Worm (Caenorhabditis elegans) whole organism, young adult: Measurements from ENCODE around the gene ZK930.6.
A peak's percentile ranks its signal among the peaks of the same experiment; 100 is the strongest.

Experiments used
- B0019.2 ChIP-seq: fragments of 200-800 bp; sonication (Bioruptor generic); conservative IDR thresholded peaks from 2 replicates; pipeline ENCODE4 v1.3.6; 2022; ENCODE audit warnings: missing genetic modification reagents, missing genetic modification characterization, missing compliant biosample characterization
- C17E4.6 ChIP-seq: fragments of 200-800 bp; sonication (Bioruptor generic); IDR thresholded peaks from 2 replicates; pipeline ENCODE4 v1.3.6; 2022; ENCODE audit warnings: missing genetic modification reagents, missing genetic modification characterization, missing compliant biosample characterization
- D2030.7 ChIP-seq: fragments of 200-800 bp; sonication (Bioruptor generic); IDR thresholded peaks from 2 replicates; pipeline ENCODE4 v1.3.6; 2022; ENCODE audit warnings: missing genetic modification reagents, missing genetic modification characterization, missing compliant biosample characterization
- F33H1.4 ChIP-seq: fragments of 200-800 bp; sonication (Bioruptor generic); IDR thresholded peaks from 2 replicates; pipeline ENCODE4 v1.3.6; 2022; ENCODE audit warnings: missing genetic modification reagents, missing genetic modification characterization, missing compliant biosample characterization
- F37B4.10 ChIP-seq: fragments of 200-800 bp; sonication (Bioruptor generic); IDR thresholded peaks from 2 replicates; pipeline ENCODE4 v1.3.6; 2022; ENCODE audit warnings: missing genetic modification characterization, missing compliant biosample characterization
- F52B5.7 ChIP-seq: sonication (generic microtip); optimal IDR thresholded peaks from 2 replicates; lab custom pipeline; 2016; ENCODE audit warnings: mild to moderate bottlenecking, missing genetic modification characterization, missing compliant biosample characterization
- F55B11.4 ChIP-seq: sonication (generic microtip); optimal IDR thresholded peaks from 2 replicates; lab custom pipeline; 2016; ENCODE audit warnings: missing compliant biosample characterization, missing genetic modification characterization, borderline replicate concordance; ENCODE audit not compliant: insufficient read depth
- K11D2.4 ChIP-seq: fragments of 200-800 bp; sonication (Bioruptor generic); IDR thresholded peaks from 2 replicates; pipeline ENCODE4 v1.3.6; 2022; ENCODE audit warnings: missing genetic modification reagents, missing genetic modification characterization, missing compliant biosample characterization
- K12H6.12 ChIP-seq: fragments of 200-800 bp; sonication (Bioruptor generic); optimal IDR thresholded peaks from 2 replicates; lab custom pipeline; 2018; ENCODE audit warnings: mild to moderate bottlenecking, missing genetic modification characterization, missing compliant biosample characterization
- T07F8.4 ChIP-seq: sonication (generic microtip); optimal IDR thresholded peaks from 2 replicates; lab custom pipeline; 2016; ENCODE audit warnings: mild to moderate bottlenecking, missing genetic modification characterization, moderate library complexity, missing compliant biosample characterization
- Y67H2A.10 ChIP-seq: fragments of 200-800 bp; sonication (Bioruptor generic); conservative IDR thresholded peaks from 2 replicates; pipeline ENCODE4 v1.3.6; 2022; ENCODE audit warnings: missing genetic modification reagents, missing genetic modification characterization, missing compliant biosample characterization
- Y79H2A.3 ChIP-seq: fragments of 200-800 bp; sonication (Bioruptor generic); conservative IDR thresholded peaks from 2 replicates; pipeline ENCODE4 v1.3.6; 2022; ENCODE audit warnings: missing genetic modification reagents, missing genetic modification characterization, missing compliant biosample characterization
- attf-3 ChIP-seq: fragments of 200-800 bp; sonication (Bioruptor generic); conservative IDR thresholded peaks from 2 replicates; pipeline ENCODE4 v1.3.6; 2022; ENCODE audit warnings: missing genetic modification reagents, missing genetic modification characterization, missing compliant biosample characterization
- attf-6 ChIP-seq: fragments of 200-800 bp; sonication (Bioruptor generic); IDR thresholded peaks from 2 replicates; pipeline ENCODE4 v1.3.6; 2022; ENCODE audit warnings: missing genetic modification reagents, missing genetic modification characterization, missing compliant biosample characterization
- cebp-1 ChIP-seq, 2 experiments: fragments of 200-800 bp in 1 of 2; sonication (Bioruptor generic) in 1 of 2; sonication (generic microtip) in 1 of 2; IDR thresholded peaks in 1 of 2; optimal IDR thresholded peaks in 1 of 2; 2 replicates each; pipeline versions ENCODE4 v1.3.6 to Lab custom; 2017 to 2022; ENCODE audit warnings: missing compliant biosample characterization in 2 of 2, missing genetic modification characterization in 2 of 2, mild to moderate bottlenecking in 1 of 2, missing genetic modification reagents in 1 of 2, moderate library complexity in 1 of 2
- ceh-100 ChIP-seq: fragments of 200-800 bp; sonication (Bioruptor generic); IDR thresholded peaks from 2 replicates; pipeline ENCODE4 v1.3.6; 2022; ENCODE audit warnings: missing genetic modification reagents, missing genetic modification characterization, missing compliant biosample characterization
- ceh-27 ChIP-seq: fragments of 200-800 bp; sonication (Bioruptor generic); optimal IDR thresholded peaks from 2 replicates; lab custom pipeline; 2018; ENCODE audit warnings: mild to moderate bottlenecking, missing genetic modification characterization, moderate library complexity, missing compliant biosample characterization
- ceh-40 ChIP-seq: fragments of 200-800 bp; sonication (Bioruptor generic); IDR thresholded peaks from 2 replicates; pipeline ENCODE4 v1.3.6; 2022; ENCODE audit warnings: missing genetic modification characterization, missing compliant biosample characterization
- ceh-58 ChIP-seq: fragments of 200-800 bp; sonication (Bioruptor generic); IDR thresholded peaks from 2 replicates; pipeline ENCODE4 v1.3.6; 2022; ENCODE audit warnings: missing genetic modification characterization, missing compliant biosample characterization
- efl-1 ChIP-seq: fragments of 150-350 bp; optimal IDR thresholded peaks from 2 replicates; lab custom pipeline; 2014; ENCODE audit warnings: missing biosample characterization, missing genetic modification reagents, missing genetic modification characterization
- egrh-3 ChIP-seq: fragments of 200-800 bp; sonication (Bioruptor generic); IDR thresholded peaks from 2 replicates; pipeline ENCODE4 v1.3.6; 2022; ENCODE audit warnings: missing genetic modification reagents, missing genetic modification characterization, missing compliant biosample characterization
- ekl-4 ChIP-seq: fragments of 200-800 bp; sonication (Bioruptor generic); IDR thresholded peaks from 2 replicates; pipeline ENCODE4 v1.3.6; 2022; ENCODE audit warnings: missing genetic modification reagents, missing genetic modification characterization, missing compliant biosample characterization
- hmg-1.2 ChIP-seq: fragments of 200-800 bp; sonication (Bioruptor generic); IDR thresholded peaks from 2 replicates; pipeline ENCODE4 v1.3.6; 2022; ENCODE audit warnings: missing genetic modification reagents, missing genetic modification characterization, missing compliant biosample characterization
- hmg-20 ChIP-seq: fragments of 200-800 bp; sonication (Bioruptor generic); IDR thresholded peaks from 2 replicates; pipeline ENCODE4 v1.3.6; 2022; ENCODE audit warnings: missing genetic modification reagents, missing genetic modification characterization, missing compliant biosample characterization
- let-526 ChIP-seq: fragments of 200-800 bp; sonication (Bioruptor generic); IDR thresholded peaks from 2 replicates; pipeline ENCODE4 v1.3.6; 2022; ENCODE audit warnings: missing genetic modification reagents, missing genetic modification characterization, missing compliant biosample characterization
- lin-35 ChIP-seq, 3 experiments: fragments of 150-350 bp in 2 of 3; sonication (generic microtip) in 1 of 3; optimal IDR thresholded peaks; 2 replicates each; lab custom pipeline; 2014 to 2018; ENCODE audit warnings: missing biosample characterization in 3 of 3, missing genetic modification characterization in 3 of 3, missing genetic modification reagents in 3 of 3
- lir-1 ChIP-seq: fragments of 200-800 bp; sonication (Bioruptor generic); conservative IDR thresholded peaks from 2 replicates; pipeline ENCODE4 v1.3.6; 2022; ENCODE audit warnings: missing genetic modification reagents, missing genetic modification characterization, missing compliant biosample characterization
- lsl-1 ChIP-seq: fragments of 200-800 bp; sonication (Bioruptor generic); optimal IDR thresholded peaks from 2 replicates; lab custom pipeline; 2018; ENCODE audit warnings: mild to moderate bottlenecking, missing genetic modification characterization, moderate library complexity, missing compliant biosample characterization
- madf-10 ChIP-seq: sonication (generic microtip); optimal IDR thresholded peaks from 2 replicates; lab custom pipeline; 2016; ENCODE audit warnings: mild to moderate bottlenecking, missing genetic modification characterization, missing compliant biosample characterization
- madf-3 ChIP-seq: fragments of 200-800 bp; sonication (Bioruptor generic); IDR thresholded peaks from 2 replicates; pipeline ENCODE4 v1.3.6; 2022; ENCODE audit warnings: missing genetic modification reagents, missing genetic modification characterization, missing compliant biosample characterization
- madf-8 ChIP-seq: fragments of 200-800 bp; sonication (Bioruptor generic); conservative IDR thresholded peaks from 2 replicates; pipeline ENCODE4 v1.3.6; 2022; ENCODE audit warnings: missing genetic modification reagents, missing genetic modification characterization, missing compliant biosample characterization
- mes-4 ChIP-seq: sonication (generic microtip); optimal IDR thresholded peaks from 2 replicates; lab custom pipeline; 2016; ENCODE audit warnings: missing genotype, missing genetic modification characterization, missing compliant biosample characterization
- nfya-1 ChIP-seq: sonication (generic microtip); optimal IDR thresholded peaks from 2 replicates; lab custom pipeline; 2017; ENCODE audit warnings: antibody characterized with exemption, missing compliant biosample characterization, missing genetic modification characterization, borderline replicate concordance; ENCODE audit not compliant: insufficient read depth
- nfyb-1 ChIP-seq: fragments of 200-800 bp; sonication (Bioruptor generic); IDR thresholded peaks from 2 replicates; pipeline ENCODE4 v1.3.6; 2022; ENCODE audit warnings: missing genetic modification reagents, missing genetic modification characterization, missing compliant biosample characterization
- nhr-27 ChIP-seq: fragments of 200-800 bp; sonication (Bioruptor generic); optimal IDR thresholded peaks from 2 replicates; lab custom pipeline; 2018; ENCODE audit warnings: mild to moderate bottlenecking, missing genetic modification characterization, moderate library complexity, missing compliant biosample characterization
- pha-4 ChIP-seq: fragments of 150-350 bp; sonication (generic microtip); optimal IDR thresholded peaks from 2 replicates; lab custom pipeline; 2014; ENCODE audit warnings: missing biosample characterization, missing genetic modification reagents, missing genetic modification characterization
- rcor-1 ChIP-seq: fragments of 200-800 bp; sonication (Bioruptor generic); IDR thresholded peaks from 2 replicates; pipeline ENCODE4 v1.3.6; 2022; ENCODE audit warnings: missing genetic modification reagents, missing genetic modification characterization, missing compliant biosample characterization
- repo-1 ChIP-seq: sonication (generic microtip); optimal IDR thresholded peaks from 2 replicates; lab custom pipeline; 2017; ENCODE audit warnings: mild to moderate bottlenecking, missing genetic modification characterization, missing compliant biosample characterization
- sdz-38 ChIP-seq: sonication (generic microtip); optimal IDR thresholded peaks from 2 replicates; lab custom pipeline; 2016; ENCODE audit warnings: missing genotype, missing genetic modification characterization, missing compliant biosample characterization
- snpc-1.1 ChIP-seq: sonication (generic microtip); optimal IDR thresholded peaks from 2 replicates; lab custom pipeline; 2017; ENCODE audit warnings: missing genetic modification characterization, mild to moderate bottlenecking, missing compliant biosample characterization, antibody characterized with exemption, moderate library complexity, missing genotype, missing genetic modification reagents; ENCODE audit not compliant: insufficient read depth
- snpc-3.4 ChIP-seq: sonication (generic microtip); optimal IDR thresholded peaks from 2 replicates; lab custom pipeline; 2017; ENCODE audit warnings: missing genetic modification characterization, mild to moderate bottlenecking, missing compliant biosample characterization, antibody characterized with exemption, moderate library complexity, missing genotype, missing genetic modification reagents
- somi-1 ChIP-seq: fragments of 200-800 bp; sonication (Bioruptor generic); optimal IDR thresholded peaks from 2 replicates; lab custom pipeline; 2018; ENCODE audit warnings: mild to moderate bottlenecking, missing genetic modification characterization, missing compliant biosample characterization
- tbp1 ChIP-seq: fragments of 200-800 bp; sonication (Bioruptor generic); optimal IDR thresholded peaks from 2 replicates; lab custom pipeline; 2018; ENCODE audit warnings: mild to moderate bottlenecking, missing genetic modification characterization, missing compliant biosample characterization
- ztf-28 ChIP-seq: fragments of 200-800 bp; sonication (Bioruptor generic); IDR thresholded peaks from 2 replicates; pipeline ENCODE4 v1.3.6; 2022; ENCODE audit warnings: missing genetic modification reagents, missing genetic modification characterization, missing compliant biosample characterization
- ztf-3 ChIP-seq: fragments of 200-800 bp; sonication (Bioruptor generic); optimal IDR thresholded peaks from 2 replicates; lab custom pipeline; 2018; ENCODE audit warnings: mild to moderate bottlenecking, missing genetic modification characterization, missing compliant biosample characterization

ZK930.6 gene

ce11 chrII:11880456-11881353 is 3.0 kb upstream of the ZK930.6 start (continued):
- no peak for TF ChIP-seq K12H6.12 (tag; lab: Kevin White, UChicago)
- no peak for TF ChIP-seq snpc-1.1 (tag; lab: Kevin White, UChicago)
- TF ChIP-seq attf-3 (GFP tag; lab: Robert Waterston, UW): no peak
- no peak for TF ChIP-seq F37B4.10
- TF ChIP-seq repo-1 (tag; lab: Kevin White, UChicago): peak; percentile 21
- TF ChIP-seq lir-1: no peak
- no peak for TF ChIP-seq let-526 (GFP tag; lab: Robert Waterston, UW)
- no peak for TF ChIP-seq nfya-1 (tag; lab: Kevin White, UChicago)
- TF ChIP-seq B0019.2 (GFP tag; lab: Robert Waterston, UW): no peak
- peak; percentile 65 for TF ChIP-seq nhr-27 (tag; lab: Kevin White, UChicago)
- no peak for TF ChIP-seq T07F8.4 (tag; lab: Kevin White, UChicago)
- no peak for TF ChIP-seq pha-4 (tag; lab: Kevin White, UChicago)
- peak; percentile 88 for TF ChIP-seq Y79H2A.3 (GFP tag; lab: Robert Waterston, UW)
- TF ChIP-seq attf-6 (GFP tag; lab: Robert Waterston, UW): peak; percentile 61; the same call in 1 of the 2 replicates
- peak; percentile 48 for TF ChIP-seq F33H1.4 (GFP tag; lab: Robert Waterston, UW)
- peak; percentile 50 for TF ChIP-seq tbp1 (GFP tag; lab: Kevin White, UChicago)
- peak; percentile 77 for TF ChIP-seq C17E4.6
- no peak for TF ChIP-seq egrh-3 (GFP tag; lab: Robert Waterston, UW)
- TF ChIP-seq ekl-4 (GFP tag; lab: Robert Waterston, UW): peak; percentile 67
- TF ChIP-seq hmg-20 (GFP tag; lab: Robert Waterston, UW): peak; percentile 18; the same call in 1 of the 2 replicates
- no peak for TF ChIP-seq somi-1 (GFP tag; lab: Kevin White, UChicago)
- TF ChIP-seq madf-3 (GFP tag; lab: Robert Waterston, UW): peak; percentile 77; the same call in 1 of the 2 replicates
- no peak for TF ChIP-seq madf-10 (tag; lab: Kevin White, UChicago)
- peak; percentile 62 for TF ChIP-seq D2030.7 (GFP tag; lab: Robert Waterston, UW)
- TF ChIP-seq K11D2.4 (GFP tag; lab: Robert Waterston, UW): 0 out of 2 replicates have a peak, but pooled peaks have one; percentile 31
- TF ChIP-seq ztf-3 (GFP tag; lab: Kevin White, UChicago): no peak
- peak; percentile 74 for TF ChIP-seq rcor-1
- TF ChIP-seq cebp-1 (GFP tag; IDR thresholded peaks at IDR 0.05; lab: Robert Waterston, UW): no peak
- TF ChIP-seq cebp-1 (tag; optimal IDR thresholded peaks at IDR 0.05; lab: Kevin White, UChicago): peak; percentile 64
- peak in 1 of 3 experiments; percentile 58 for TF ChIP-seq lin-35 (GFP tag; optimal IDR thresholded peaks at IDR 0.05; lab: Kevin White, UChicago)
- no peak for TF ChIP-seq ztf-28
- peak; percentile 42; the same call in 1 of the 2 replicates for TF ChIP-seq hmg-1.2
- TF ChIP-seq madf-8 (GFP tag; lab: Robert Waterston, UW): peak; percentile 42; the same call in 1 of the 2 replicates
- TF ChIP-seq ceh-100 (GFP tag; lab: Robert Waterston, UW): peak; percentile 70
- TF ChIP-seq efl-1 (GFP tag; lab: Kevin White, UChicago): peak; percentile 44
- TF ChIP-seq ceh-27: no peak
- TF ChIP-seq F55B11.4 (tag; lab: Kevin White, UChicago): no peak
- TF ChIP-seq Y67H2A.10 (GFP tag; lab: Robert Waterston, UW): no peak
- TF ChIP-seq nfyb-1: peak; percentile 85
- 0 out of 2 replicates have a peak, but pooled peaks have one; percentile 33 for TF ChIP-seq ceh-58 (GFP tag; lab: Robert Waterston, UW)
- peak; percentile 27; the same call in 1 of the 2 replicates for TF ChIP-seq ceh-40 (GFP tag; lab: Robert Waterston, UW)
- TF ChIP-seq mes-4 (tag; lab: Kevin White, UChicago): no peak
- TF ChIP-seq lsl-1 (GFP tag; lab: Kevin White, UChicago): peak; percentile 50
- peak; percentile 88 for TF ChIP-seq F52B5.7 (tag; lab: Kevin White, UChicago)
- peak; percentile 79 for TF ChIP-seq snpc-3.4 (tag; lab: Kevin White, UChicago)
- no peak for TF ChIP-seq sdz-38 (tag; lab: Kevin White, UChicago)
